Worm (Caenorhabditis elegans) whole organism, L4 larva: ENCODE results near the gene C25E10.13.

Source experiments
- R02D3.7 ChIP-seq: fragments of 150-350 bp; sonication (generic microtip); optimal IDR thresholded peaks from 3 replicates; lab custom pipeline; 2014; ENCODE audit warnings: missing biosample characterization, missing genetic modification characterization
- aha-1 ChIP-seq: fragments of 150-350 bp; peaks from one replicate; lab custom pipeline; 2014; ENCODE audit warnings: missing biosample characterization, missing genetic modification characterization
- arid-1 ChIP-seq: fragments of 200-800 bp; sonication (Bioruptor generic); conservative IDR thresholded peaks from 2 replicates; pipeline ENCODE4 v1.3.6; 2022; ENCODE audit warnings: missing genetic modification reagents, missing genetic modification characterization, missing compliant biosample characterization
- ceh-20 ChIP-seq: fragments of 200-800 bp; sonication (Bioruptor generic); IDR thresholded peaks from 2 replicates; pipeline ENCODE4 v1.3.6; 2022; ENCODE audit warnings: missing genetic modification reagents, missing genetic modification characterization, missing compliant biosample characterization
- ceh-28 ChIP-seq: fragments of 150-350 bp; optimal IDR thresholded peaks from 2 replicates; lab custom pipeline; 2014; ENCODE audit warnings: missing biosample characterization, missing genetic modification reagents, missing genetic modification characterization
- ceh-32 ChIP-seq: sonication (generic microtip); optimal IDR thresholded peaks from 2 replicates; lab custom pipeline; 2016; ENCODE audit warnings: mild to moderate bottlenecking, missing genetic modification characterization, missing compliant biosample characterization; ENCODE audit not compliant: poor library complexity
- ceh-82 ChIP-seq: sonication (generic microtip); optimal IDR thresholded peaks from 2 replicates; lab custom pipeline; 2017; ENCODE audit warnings: missing biosample characterization, missing genetic modification characterization
- ces-1 ChIP-seq: fragments of 150-350 bp; sonication (generic microtip); optimal IDR thresholded peaks from 4 replicates; lab custom pipeline; 2014; ENCODE audit warnings: missing biosample characterization, missing genetic modification reagents, missing genetic modification characterization
- daf-19 ChIP-seq: fragments of 200-800 bp; sonication (Bioruptor generic); conservative IDR thresholded peaks from 2 replicates; pipeline ENCODE4 v1.3.6; 2022; ENCODE audit warnings: missing genetic modification characterization, missing compliant biosample characterization
- daf-8 ChIP-seq: fragments of 200-800 bp; sonication (Bioruptor generic); IDR thresholded peaks from 2 replicates; pipeline ENCODE4 v1.3.6; 2022; ENCODE audit warnings: missing genetic modification characterization, missing compliant biosample characterization
- dmd-8 ChIP-seq: fragments of 200-800 bp; sonication (Bioruptor generic); IDR thresholded peaks from 2 replicates; pipeline ENCODE4 v1.3.6; 2022; ENCODE audit warnings: missing genetic modification characterization, missing compliant biosample characterization
- dpl-1 ChIP-seq: fragments of 150-350 bp; optimal IDR thresholded peaks from 2 replicates; lab custom pipeline; 2014; ENCODE audit warnings: missing biosample characterization, missing genetic modification reagents, missing genetic modification characterization
- duxl-1 ChIP-seq: sonication (generic microtip); optimal IDR thresholded peaks from 2 replicates; lab custom pipeline; 2016; ENCODE audit warnings: mild to moderate bottlenecking, missing genetic modification characterization, moderate library complexity, missing compliant biosample characterization; ENCODE audit not compliant: poor library complexity
- egl-27 ChIP-seq: sonication (generic microtip); optimal IDR thresholded peaks from 3 replicates; lab custom pipeline; 2017; ENCODE audit warnings: missing biosample characterization, missing genetic modification reagents, missing genetic modification characterization
- fkh-10 ChIP-seq: fragments of 150-350 bp; optimal IDR thresholded peaks from 2 replicates; lab custom pipeline; 2014; ENCODE audit warnings: missing biosample characterization, missing genetic modification reagents, missing genetic modification characterization
- hlh-30 ChIP-seq: sonication (generic microtip); optimal IDR thresholded peaks from 2 replicates; lab custom pipeline; 2017; ENCODE audit warnings: antibody characterized with exemption, mild to moderate bottlenecking, missing genetic modification characterization, missing compliant biosample characterization; ENCODE audit not compliant: insufficient read depth
- jun-1 ChIP-seq: fragments of 150-350 bp; optimal IDR thresholded peaks from 2 replicates; lab custom pipeline; 2014; ENCODE audit warnings: missing biosample characterization, missing genetic modification reagents, missing genetic modification characterization
- lim-7 ChIP-seq: fragments of 200-800 bp; sonication (Bioruptor generic); IDR thresholded peaks from 2 replicates; pipeline ENCODE4 v1.3.6; 2022; ENCODE audit warnings: missing genetic modification characterization, missing compliant biosample characterization
- lin-1 ChIP-seq: fragments of 200-800 bp; sonication (Bioruptor generic); IDR thresholded peaks from 2 replicates; pipeline ENCODE4 v1.3.6; 2022; ENCODE audit warnings: missing genetic modification reagents, missing genetic modification characterization, missing compliant biosample characterization
- lin-15B ChIP-seq: fragments of 150-350 bp; sonication (generic microtip); optimal IDR thresholded peaks from 3 replicates; lab custom pipeline; 2014; ENCODE audit warnings: missing biosample characterization, missing genetic modification characterization
- mes-2 ChIP-seq: sonication (generic microtip); optimal IDR thresholded peaks from 2 replicates; lab custom pipeline; 2016; ENCODE audit warnings: missing genotype, mild to moderate bottlenecking, missing genetic modification characterization, missing compliant biosample characterization; ENCODE audit not compliant: poor library complexity, severe bottlenecking
- mxl-2 ChIP-seq: fragments of 200-800 bp; sonication (Bioruptor generic); conservative IDR thresholded peaks from 2 replicates; pipeline ENCODE4 v1.3.6; 2022; ENCODE audit warnings: missing genetic modification reagents, missing genetic modification characterization, missing compliant biosample characterization
- nhr-25 ChIP-seq: sonication (generic microtip); optimal IDR thresholded peaks from 2 replicates; lab custom pipeline; 2017; ENCODE audit warnings: missing genetic modification characterization, mild to moderate bottlenecking, missing compliant biosample characterization, antibody characterized with exemption, moderate library complexity, borderline replicate concordance; ENCODE audit not compliant: insufficient read depth
- nhr-48 ChIP-seq: sonication (generic microtip); optimal IDR thresholded peaks from 2 replicates; lab custom pipeline; 2016; ENCODE audit warnings: mild to moderate bottlenecking, missing genetic modification characterization, missing compliant biosample characterization
- nhr-6 ChIP-seq: fragments of 150-350 bp; optimal IDR thresholded peaks from 2 replicates; lab custom pipeline; 2014; ENCODE audit warnings: missing biosample characterization, missing genetic modification characterization
- pha-4 ChIP-seq, 2 experiments: fragments of 150-350 bp in 1 of 2; fragments of 200-800 bp in 1 of 2; sonication (Bioruptor generic) in 1 of 2; IDR thresholded peaks in 1 of 2; optimal IDR thresholded peaks in 1 of 2; 2 replicates each; pipeline versions ENCODE4 v1.3.6 to Lab custom; 2014 to 2022; ENCODE audit warnings: missing genetic modification characterization in 2 of 2, missing genetic modification reagents in 2 of 2, missing biosample characterization in 1 of 2, missing compliant biosample characterization in 1 of 2
- php-3 ChIP-seq: fragments of 200-800 bp; sonication (Bioruptor generic); IDR thresholded peaks from 2 replicates; pipeline ENCODE4 v1.3.6; 2022; ENCODE audit warnings: missing genetic modification reagents, missing genetic modification characterization, missing compliant biosample characterization
- rbr-2 ChIP-seq: sonication (generic microtip); optimal IDR thresholded peaks from 2 replicates; lab custom pipeline; 2016; ENCODE audit warnings: missing genotype, missing genetic modification characterization, missing compliant biosample characterization
- spr-1 ChIP-seq: sonication (generic microtip); optimal IDR thresholded peaks from 2 replicates; lab custom pipeline; 2016; ENCODE audit warnings: mild to moderate bottlenecking, missing genetic modification characterization, missing compliant biosample characterization
- tag-97 ChIP-seq: fragments of 200-800 bp; sonication (Bioruptor generic); IDR thresholded peaks from 2 replicates; pipeline ENCODE4 v1.3.6; 2022; ENCODE audit warnings: missing genetic modification characterization, missing compliant biosample characterization
- unc-130 ChIP-seq: sonication (generic microtip); optimal IDR thresholded peaks from 2 replicates; lab custom pipeline; 2016; ENCODE audit warnings: missing genetic modification reagents, missing genetic modification characterization, missing compliant biosample characterization
- unc-62 ChIP-seq, 3 experiments: fragments of 150-350 bp in 1 of 3; sonication (generic microtip); optimal IDR thresholded peaks in 2 of 3; peaks in 1 of 3; 1 replicate in 1 of 3; 2 replicates in 2 of 3; lab custom pipeline; 2014 to 2017; ENCODE audit warnings: missing biosample characterization in 3 of 3, missing genetic modification characterization in 3 of 3, missing genetic modification reagents in 3 of 3, missing genotype in 1 of 3

The C25E10.13 gene

ce11 chrV:9024713-9025112, 34.8 kb upstream of the C25E10.13 start, which contains the start of gene bus-1:
Gene bus-1 (minus strand): TSS chrV:9024813.
- TF ChIP-seq unc-130 (no peak), unc-62 (GFP tag; optimal IDR thresholded peaks at IDR 0.05 in 1 of 2; lab: Kevin White, UChicago) (peak in 1 of 2 experiments; percentile 58), unc-62 (tag; optimal IDR thresholded peaks at IDR 0.05; lab: Kevin White, UChicago) (no peak)

ce11 chrV:9030248-9030647, 29.3 kb upstream of the C25E10.13 start, which contains the start of gene C25E10.5:
Gene C25E10.5 (plus strand): TSS chrV:9030548.
- TF ChIP-seq lin-15B, result no peak
- no peak for TF ChIP-seq daf-19
- TF ChIP-seq ceh-82 (tag; lab: Kevin White, UChicago), result no peak
- TF ChIP-seq ceh-28 (tag; lab: Kevin White, UChicago), result no peak
- TF ChIP-seq, all 104 proteins: peak for 0

ce11 chrV:9033267-9033666, 26.3 kb upstream of the C25E10.13 start, which contains the start of gene C25E10.4:
Gene C25E10.4 (plus strand): TSS chrV:9033567.
- TF ChIP-seq aha-1 (tag; lab: Kevin White, UChicago) (peak; percentile 37), lim-7 (no peak)
- TF ChIP-seq, all 104 proteins: peak for 1

- TF ChIP-seq dmd-8 (GFP tag; lab: Robert Waterston, UW), result no peak
- TF ChIP-seq aha-1 (tag; lab: Kevin White, UChicago), result peak; percentile 31
These were observed 23.8 kb upstream of the C25E10.13 start, which contains the start of gene srsx-34 for ce11 chrV:9035685-9036084. Gene srsx-34 (plus strand): TSS chrV:9035985.

- no peak for TF ChIP-seq dpl-1 (GFP tag; lab: Kevin White, UChicago)
- TF ChIP-seq daf-8 (GFP tag; lab: Robert Waterston, UW), result no peak
- no peak for TF ChIP-seq hlh-30 (tag; lab: Kevin White, UChicago)
- TF ChIP-seq R02D3.7 (tag; lab: Kevin White, UChicago), result no peak
- no peak for TF ChIP-seq nhr-48 (tag; lab: Kevin White, UChicago)
- TF ChIP-seq arid-1 (GFP tag; lab: Robert Waterston, UW), result no peak
- no peak for TF ChIP-seq mes-2 (tag; lab: Kevin White, UChicago)
- no peak for TF ChIP-seq jun-1
- TF ChIP-seq rbr-2 (tag; lab: Kevin White, UChicago), result no peak
- no peak for TF ChIP-seq nhr-25 (tag; lab: Kevin White, UChicago)
- TF ChIP-seq, all 104 proteins: peak for 0
These were observed 18.5 kb upstream of the C25E10.13 start, which contains the start of gene cyp-33B1 for ce11 chrV:9041030-9041429. Gene cyp-33B1 (plus strand): TSS chrV:9041330.

ce11 chrV:9044871-9045270, 14.7 kb upstream of the C25E10.13 start, which contains the start of gene nhr-30:
Gene nhr-30 (plus strand): TSS chrV:9045171.
- no peak for TF ChIP-seq spr-1 (tag; lab: Kevin White, UChicago)
- TF ChIP-seq unc-62 (GFP tag; optimal IDR thresholded peaks at IDR 0.05 in 1 of 2; lab: Kevin White, UChicago), result peak in 1 of 2 experiments; percentile 1
- no peak for TF ChIP-seq unc-62 (tag; optimal IDR thresholded peaks at IDR 0.05; lab: Kevin White, UChicago)

DNA sequence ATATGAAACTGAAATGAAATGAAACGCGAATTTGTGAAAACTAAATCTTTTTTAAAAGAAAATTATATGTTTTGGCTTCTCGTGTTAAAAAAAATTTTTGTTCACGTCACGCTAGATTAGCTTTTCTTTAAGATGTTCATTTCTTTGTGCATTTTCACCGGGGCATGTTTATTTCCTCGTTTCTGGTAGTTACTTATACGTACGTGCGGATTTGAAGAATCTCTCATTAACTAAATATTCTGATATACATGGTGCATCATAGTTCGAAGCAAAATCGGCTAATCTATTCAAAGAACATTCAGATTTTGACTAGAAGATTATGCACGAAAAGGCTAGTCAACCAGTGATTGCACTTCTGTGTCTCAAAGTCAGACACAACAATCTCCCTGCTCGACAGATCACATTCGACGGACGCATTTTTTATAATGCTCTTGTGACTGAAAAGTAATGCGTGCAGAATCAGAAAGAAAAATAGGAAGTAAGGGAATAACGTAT, 11.9 kb upstream of the C25E10.13 start, which contains the start of gene C25E10.17:
Gene C25E10.17 (minus strand): TSS at position 51 of the 495 bp plus-strand sequence.
- TF ChIP-seq tag-97 (GFP tag; lab: Robert Waterston, UW), result no peak
- TF ChIP-seq aha-1 (tag; lab: Kevin White, UChicago), result peak; percentile 92
- TF ChIP-seq, all 104 proteins: peak for 1

DNA sequence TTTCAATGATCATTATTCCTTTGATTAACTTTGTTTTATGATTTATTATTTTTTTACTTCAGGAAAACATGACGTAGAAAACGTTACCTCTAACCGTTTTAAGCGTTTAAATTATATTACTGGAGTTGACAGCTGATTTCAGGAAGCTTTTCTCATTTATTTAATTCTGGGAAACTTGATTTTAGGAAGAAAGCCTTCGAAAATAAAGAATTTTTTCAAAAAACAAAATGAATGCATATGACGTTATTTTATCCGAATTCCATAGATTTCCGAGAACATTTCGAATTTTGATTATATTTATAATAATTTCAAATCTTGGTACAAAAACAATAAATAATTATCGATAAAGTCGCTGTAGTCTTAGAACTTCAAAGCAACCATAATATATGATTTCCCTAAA, 10.3 kb upstream of the C25E10.13 start:
- TF ChIP-seq tag-97 (GFP tag; lab: Robert Waterston, UW) (no peak), daf-19 (no peak), mxl-2 (GFP tag; lab: Robert Waterston, UW) (no peak), ces-1 (no peak), egl-27 (tag; lab: Kevin White, UChicago) (no peak), mes-2 (tag; lab: Kevin White, UChicago) (no peak), spr-1 (tag; lab: Kevin White, UChicago) (no peak), ceh-20 (GFP tag; lab: Robert Waterston, UW) (no peak), php-3 (GFP tag; lab: Robert Waterston, UW) (no peak), lin-1 (GFP tag; lab: Robert Waterston, UW) (no peak), ceh-32 (no peak), nhr-48 (tag; lab: Kevin White, UChicago) (no peak), pha-4 (GFP tag; IDR thresholded peaks at IDR 0.05; lab: Robert Waterston, UW) (no peak), pha-4 (tag; optimal IDR thresholded peaks at IDR 0.05; lab: Kevin White, UChicago) (no peak), fkh-10 (GFP tag; lab: Kevin White, UChicago) (no peak), nhr-6 (tag; lab: Kevin White, UChicago) (no peak), duxl-1 (tag; lab: Kevin White, UChicago) (no peak)
